Worm (Caenorhabditis elegans) whole organism, late embryonic: ENCODE data around the gene srlf-19.

ENCODE experiments used
- K09A11.1 ChIP-seq: sonication (generic microtip); optimal IDR thresholded peaks from 2 replicates; lab custom pipeline; 2017; ENCODE audit warnings: antibody characterized with exemption, mild to moderate bottlenecking, missing genetic modification characterization, missing compliant biosample characterization; ENCODE audit not compliant: insufficient read depth
- ceh-30 ChIP-seq: fragments of 150-350 bp; optimal IDR thresholded peaks from 2 replicates; lab custom pipeline; 2014; ENCODE audit warnings: missing biosample characterization, missing genetic modification characterization
- ceh-45 ChIP-seq: fragments of 200-800 bp; sonication (Bioruptor generic); IDR thresholded peaks from 2 replicates; pipeline ENCODE4 v1.3.6; 2022; ENCODE audit warnings: missing genetic modification reagents, missing genetic modification characterization, missing compliant biosample characterization
- dmd-4 ChIP-seq: sonication (generic microtip); optimal IDR thresholded peaks from 2 replicates; lab custom pipeline; 2016; ENCODE audit warnings: borderline replicate concordance, missing genetic modification characterization, missing compliant biosample characterization
- eyg-1 ChIP-seq: sonication (generic microtip); optimal IDR thresholded peaks from 2 replicates; lab custom pipeline; 2016; ENCODE audit warnings: missing genotype, missing genetic modification characterization, missing compliant biosample characterization
- gmeb-2 ChIP-seq: sonication (generic microtip); optimal IDR thresholded peaks from 2 replicates; lab custom pipeline; 2016; ENCODE audit warnings: missing genetic modification characterization, inconsistent platforms, missing compliant biosample characterization
- nfya-1 ChIP-seq: sonication (generic microtip); optimal IDR thresholded peaks from 2 replicates; lab custom pipeline; 2017; ENCODE audit warnings: missing genetic modification characterization, mild to moderate bottlenecking, missing compliant biosample characterization, antibody characterized with exemption, moderate library complexity
- nhr-11 ChIP-seq: fragments of 150-350 bp; optimal IDR thresholded peaks from 2 replicates; lab custom pipeline; 2014; ENCODE audit warnings: missing biosample characterization, missing genetic modification characterization
- pag-3 ChIP-seq: sonication (generic microtip); optimal IDR thresholded peaks from 2 replicates; lab custom pipeline; 2016; ENCODE audit warnings: missing compliant biosample characterization, missing genetic modification characterization, borderline replicate concordance
- syd-9 ChIP-seq: sonication (generic microtip); optimal IDR thresholded peaks from 2 replicates; lab custom pipeline; 2016; ENCODE audit warnings: mild to moderate bottlenecking, missing genetic modification characterization, moderate library complexity, missing compliant biosample characterization

DNA sequence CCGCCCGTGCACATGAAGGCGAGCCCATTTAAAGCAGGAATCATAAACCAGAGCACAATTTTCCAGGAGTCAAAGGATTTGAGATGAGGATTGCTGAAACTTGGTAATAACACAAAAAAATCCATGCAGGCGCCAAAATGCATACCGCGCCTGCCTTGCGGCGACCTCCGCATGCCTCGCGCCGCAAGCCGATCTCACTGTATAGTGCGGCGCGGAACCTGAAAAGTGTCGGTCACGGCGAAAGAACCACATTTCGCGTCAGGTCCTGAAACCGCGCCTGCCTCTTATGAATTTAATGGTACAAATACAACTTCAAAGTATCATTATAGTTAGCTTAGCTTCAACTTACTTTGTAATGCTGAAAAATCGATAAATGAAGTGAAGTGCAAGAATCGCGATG is 4.8 kb upstream of the srlf-19 start:
- TF ChIP-seq eyg-1: no peak
- TF ChIP-seq nfya-1 (tag; lab: Kevin White, UChicago): no peak
- TF ChIP-seq syd-9 (tag; lab: Kevin White, UChicago): no peak
- no peak for TF ChIP-seq ceh-30 (tag; lab: Kevin White, UChicago)
- TF ChIP-seq ceh-45: no peak
- TF ChIP-seq dmd-4 (tag; lab: Kevin White, UChicago): no peak
- no peak for TF ChIP-seq pag-3 (tag; lab: Kevin White, UChicago)
- TF ChIP-seq nhr-11: no peak
- TF ChIP-seq gmeb-2 (tag; lab: Kevin White, UChicago): no peak
- no peak for TF ChIP-seq K09A11.1 (tag; lab: Kevin White, UChicago)
